Fruit fly (Drosophila melanogaster) whole organism, larva: ENCODE measurements around the gene CG45218.
A peak's percentile ranks its signal among the peaks of the same experiment; 100 is the strongest.

Experiments used
- noc ChIP-seq: fragments of 200-800 bp; sonication (Bioruptor generic); optimal IDR thresholded peaks from 3 replicates; lab custom pipeline; 2019; ENCODE audit warnings: missing biosample characterization, mild to moderate bottlenecking, missing genetic modification characterization, moderate library complexity

Gene CG45218

dm6 chr3R:15290642-15291118 lies at the start of gene CG45218:
TSS of gene CG45218 (minus strand) at chr3R:15290799.
- TF ChIP-seq noc (tag; lab: Kevin White, UChicago), result peak; percentile 51

DNA sequence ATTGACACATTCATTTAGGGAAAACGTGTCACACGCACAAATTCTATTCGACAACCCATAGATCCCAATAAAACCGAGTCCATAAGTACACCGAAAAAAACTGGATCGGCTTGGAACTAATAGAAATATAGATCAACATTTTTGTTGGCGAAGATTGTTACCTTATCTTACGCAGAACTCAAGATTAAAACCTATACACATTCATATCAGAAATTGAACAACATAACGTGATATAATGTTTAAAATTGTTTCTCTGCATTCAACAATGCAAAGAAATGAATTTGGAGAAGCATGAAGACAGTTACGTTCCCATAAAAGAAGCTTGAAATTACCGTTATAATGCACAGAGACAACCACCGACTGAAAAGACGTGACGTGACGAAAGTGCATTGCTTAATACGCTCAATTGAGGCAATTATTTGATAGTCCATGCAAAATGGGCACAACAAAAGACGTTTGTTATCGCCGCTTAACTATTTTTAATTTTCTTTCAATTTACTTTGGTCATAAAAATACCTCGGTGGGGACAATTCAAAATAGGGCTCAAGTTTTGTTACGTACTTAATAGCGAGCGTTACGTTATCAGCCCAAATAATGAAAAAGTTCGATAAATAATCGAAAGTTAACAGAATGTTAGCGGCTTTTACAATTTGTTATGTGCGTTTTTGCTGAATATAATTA lies 49.6 kb upstream of the CG45218 start, which contains the start of gene SerRS-m:
Gene SerRS-m (plus strand): TSS at position 616 of the 681 bp plus-strand sequence.
- no peak for TF ChIP-seq noc (tag; lab: Kevin White, UChicago)

dm6 chr3R:15339111-15339510 lies 48.5 kb upstream of the CG45218 start:
- no peak for TF ChIP-seq noc (tag; lab: Kevin White, UChicago)

- TF ChIP-seq noc (tag; lab: Kevin White, UChicago), result no peak
Observed at dm6 chr3R:15332994-15333393, 42.4 kb upstream of the CG45218 start, which contains the start of the genes Fkbp39 and Cyfip. TSS of gene Fkbp39 (minus strand) at chr3R:15333133. TSS of gene Cyfip (plus strand) at chr3R:15333266.

- TF ChIP-seq noc (tag; lab: Kevin White, UChicago), result no peak
Observed at dm6 chr3R:15330472-15330871, 39.9 kb upstream of the CG45218 start, which contains the start of gene mRpL9. TSS of gene mRpL9 (plus strand) at chr3R:15330738.

DNA sequence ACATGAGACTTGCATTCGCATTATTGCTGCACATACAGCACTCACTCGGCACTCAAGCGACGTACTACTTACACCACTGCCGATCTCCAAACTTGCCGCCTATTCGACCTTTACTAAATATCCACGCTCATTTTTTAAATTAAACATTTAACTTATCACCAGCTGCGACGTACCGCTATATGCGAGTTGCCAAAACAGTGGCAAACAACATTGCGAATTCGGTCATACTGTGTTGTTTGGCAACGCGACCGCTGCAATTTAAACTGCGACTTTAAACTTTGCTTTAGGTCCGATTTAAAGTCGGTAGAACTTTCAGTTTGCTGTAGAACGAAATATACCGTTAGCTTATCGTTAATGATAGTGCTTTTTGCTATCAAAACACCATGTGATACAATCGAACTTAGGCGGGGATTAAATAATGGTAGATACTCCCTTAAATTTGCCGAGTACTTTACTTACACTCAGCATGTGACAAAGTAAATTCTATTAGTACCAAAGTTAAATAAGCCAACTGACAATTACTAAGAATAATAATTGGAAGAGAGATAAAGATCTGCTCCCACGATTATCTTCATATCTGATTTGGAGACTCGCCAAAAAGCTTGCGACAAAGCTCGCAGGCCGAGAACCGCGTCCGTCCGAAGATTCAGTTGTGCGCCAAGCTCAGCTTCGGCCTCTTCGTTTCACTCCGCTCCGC lies 37.6 kb upstream of the CG45218 start, which contains the start of the genes CG6236 and ea:
Gene CG6236 (minus strand): TSS at position 187 of the 697 bp plus-strand sequence.
Gene ea (plus strand): TSS at position 647 of the 697 bp plus-strand sequence.
- no peak for TF ChIP-seq noc (tag; lab: Kevin White, UChicago)

dm6 chr3R:15320747-15321085 lies 30.1 kb upstream of the CG45218 start, which contains the start of gene ear:
TSS of gene ear (plus strand) at chr3R:15320756.
- no peak for TF ChIP-seq noc (tag; lab: Kevin White, UChicago)

DNA sequence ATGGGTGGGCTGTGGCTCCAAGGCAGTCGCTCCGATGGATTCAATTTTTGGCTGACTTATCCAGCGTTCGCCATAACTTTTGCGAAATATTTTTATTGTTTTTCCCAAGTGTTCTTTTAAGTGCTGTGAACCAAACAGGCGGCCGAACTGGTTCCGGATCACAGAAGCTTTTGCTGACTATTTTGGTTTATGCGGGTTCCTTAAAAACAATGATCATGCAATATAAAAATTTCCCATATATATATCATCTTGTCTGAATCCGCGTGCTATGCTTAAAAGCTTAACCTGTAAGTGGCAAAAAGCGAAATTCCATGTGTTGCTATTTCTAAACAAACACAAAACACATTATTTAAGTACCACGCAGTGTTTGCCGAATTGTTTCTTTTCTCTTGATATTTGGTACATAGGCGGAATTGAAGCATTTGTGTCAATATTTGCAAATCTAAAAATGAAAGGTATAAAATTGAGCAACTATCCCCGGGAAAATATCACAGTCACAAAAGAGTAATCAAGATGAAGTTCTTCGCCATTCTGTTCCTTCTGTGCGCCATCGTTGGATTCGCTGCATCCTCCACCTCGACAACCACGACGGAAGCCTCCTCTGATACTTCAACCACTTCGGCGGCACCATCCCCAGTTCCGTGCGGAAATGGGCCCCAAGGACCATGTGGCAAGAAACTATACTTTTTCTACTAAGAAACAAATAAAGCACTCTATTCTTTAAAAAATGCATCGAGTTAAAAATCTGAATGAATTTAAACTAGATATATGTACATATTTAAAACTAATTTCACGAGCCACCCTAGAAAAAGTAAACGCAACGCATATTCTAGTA lies 29.5 kb upstream of the CG45218 start, which contains the start of the genes CG6276 and CG44040:
Gene CG6276 (minus strand): TSS at position 158 of the 835 bp plus-strand sequence.
Gene CG44040 (plus strand): TSS at position 467 of the 835 bp plus-strand sequence.
- peak; percentile 62 for TF ChIP-seq noc (tag; lab: Kevin White, UChicago)

DNA sequence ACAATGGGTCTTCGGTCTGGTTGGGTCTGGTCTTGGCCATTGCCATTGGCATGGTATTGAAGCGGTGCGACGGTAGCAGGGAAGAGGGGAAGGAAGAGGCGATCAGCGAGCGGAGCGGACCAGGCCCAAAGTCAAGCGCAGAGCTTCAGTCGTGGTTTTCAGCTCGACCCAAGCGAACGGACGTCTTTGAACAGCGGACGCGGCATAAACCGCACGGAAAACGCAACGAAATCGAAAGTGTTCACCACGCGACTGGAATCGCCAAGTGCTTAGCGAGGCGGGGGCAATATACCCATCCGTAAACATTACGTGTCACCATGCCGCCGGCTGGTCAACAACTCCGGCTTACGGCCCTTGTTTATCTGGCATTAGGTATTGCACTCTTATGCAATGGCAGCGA lies 25.7 kb upstream of the CG45218 start, which contains the start of gene CG14866:
Gene CG14866 (plus strand): TSS at position 146 of the 400 bp plus-strand sequence.
- no peak for TF ChIP-seq noc (tag; lab: Kevin White, UChicago)

- TF ChIP-seq noc (tag; lab: Kevin White, UChicago), result no peak
Observed at dm6 chr3R:15313836-15314235, 23.2 kb upstream of the CG45218 start.

- no peak for TF ChIP-seq noc (tag; lab: Kevin White, UChicago)
Observed at dm6 chr3R:15310695-15311094, 20.1 kb upstream of the CG45218 start.

dm6 chr3R:15309924-15310323 lies 19.3 kb upstream of the CG45218 start, which contains the start of gene Tm2:
TSS of gene Tm2 (plus strand) at chr3R:15310193.
- no peak for TF ChIP-seq noc (tag; lab: Kevin White, UChicago)

- TF ChIP-seq noc (tag; lab: Kevin White, UChicago), result no peak
Observed at dm6 chr3R:15305246-15305645, 14.6 kb upstream of the CG45218 start.

DNA sequence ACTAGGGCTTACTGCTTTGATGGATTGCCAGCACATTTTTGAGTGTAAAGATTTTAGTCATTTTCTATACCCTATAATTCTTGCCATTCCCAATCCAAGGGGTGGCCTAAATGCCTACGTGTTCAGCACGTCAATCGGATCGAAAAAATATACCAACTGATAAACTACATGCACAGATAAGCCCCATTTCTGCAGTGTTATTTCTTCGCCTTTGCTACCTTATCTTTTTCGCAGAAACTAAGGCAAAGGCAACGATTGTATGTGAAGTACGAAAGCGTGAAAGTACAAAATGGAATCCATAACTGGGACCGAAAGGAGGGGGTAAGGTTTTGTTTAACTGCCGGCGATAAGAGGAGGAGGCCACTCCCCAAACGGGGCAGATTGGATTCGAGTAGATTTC lies 7.3 kb upstream of the CG45218 start:
- TF ChIP-seq noc (tag; lab: Kevin White, UChicago), result peak; percentile 51

- TF ChIP-seq noc (tag; lab: Kevin White, UChicago), result no peak
Observed at dm6 chr3R:15293878-15294350, 3.3 kb upstream of the CG45218 start.
